Fruit fly (Drosophila melanogaster) whole organism, embryonic: ENCODE measurements around the gene CG10845.
A peak's percentile ranks its signal among the peaks of the same experiment; 100 is the strongest.

Experiments
- B-H1 ChIP-seq: fragments of 200-800 bp; sonication (Bioruptor generic); IDR thresholded peaks from 3 replicates; pipeline ENCODE4 v1.3.6; 2022; ENCODE audit warnings: missing biosample characterization, missing genetic modification characterization
- CG10209 ChIP-seq: fragments of 200-800 bp; sonication (Bioruptor generic); optimal IDR thresholded peaks from 3 replicates; lab custom pipeline; 2017; ENCODE audit warnings: missing biosample characterization, mild to moderate bottlenecking, missing genetic modification characterization, missing genetic modification reagents
- CG1024 ChIP-seq: fragments of 200-800 bp; sonication (Bioruptor generic); IDR thresholded peaks from 2 replicates; pipeline ENCODE4 v1.3.6; 2022; ENCODE audit warnings: missing biosample characterization, missing genetic modification characterization
- CG10366 ChIP-seq: fragments of 200-800 bp; sonication (Bioruptor generic); IDR thresholded peaks from 2 replicates; pipeline ENCODE4 v1.3.6; 2022; ENCODE audit warnings: missing biosample characterization, missing genetic modification characterization
- CG11456 ChIP-seq: fragments of 200-800 bp; sonication (Bioruptor generic); IDR thresholded peaks from 3 replicates; pipeline ENCODE4 v1.3.6; 2022; ENCODE audit warnings: missing biosample characterization, missing genetic modification characterization
- CG12071 ChIP-seq: fragments of 200-800 bp; sonication (Bioruptor generic); optimal IDR thresholded peaks from 3 replicates; lab custom pipeline; 2018; ENCODE audit warnings: missing biosample characterization, mild to moderate bottlenecking, missing genetic modification characterization
- CG13287 ChIP-seq: fragments of 200-800 bp; sonication (Bioruptor generic); IDR thresholded peaks from 2 replicates; pipeline ENCODE4 v1.3.6; 2022; ENCODE audit warnings: missing biosample characterization, missing genetic modification characterization; ENCODE audit not compliant: partially characterized antibody
- CG15479 ChIP-seq: fragments of 200-800 bp; sonication (Bioruptor generic); optimal IDR thresholded peaks from 3 replicates; lab custom pipeline; 2019; ENCODE audit warnings: missing biosample characterization, mild to moderate bottlenecking, missing genetic modification characterization, moderate library complexity
- CG16813 ChIP-seq: fragments of 200-800 bp; sonication (Bioruptor generic); IDR thresholded peaks from 3 replicates; pipeline ENCODE4 v1.3.6; 2022; ENCODE audit warnings: missing biosample characterization, missing genetic modification characterization; ENCODE audit not compliant: partially characterized antibody
- CG16815 ChIP-seq: fragments of 200-800 bp; sonication (Bioruptor generic); optimal IDR thresholded peaks from 3 replicates; lab custom pipeline; 2017; ENCODE audit warnings: missing biosample characterization, mild to moderate bottlenecking, missing genetic modification characterization
- CG17328 ChIP-seq: fragments of 200-800 bp; sonication (Bioruptor generic); IDR thresholded peaks from 2 replicates; pipeline ENCODE4 v1.3.6; 2022; ENCODE audit warnings: missing biosample characterization, missing genetic modification characterization
- CG4360 ChIP-seq: fragments of 200-800 bp; sonication (Bioruptor generic); IDR thresholded peaks from 2 replicates; pipeline ENCODE4 v1.3.6; 2022; ENCODE audit warnings: missing biosample characterization, missing genetic modification characterization
- CG4854 ChIP-seq: fragments of 200-800 bp; sonication (Bioruptor generic); optimal IDR thresholded peaks from 2 replicates; lab custom pipeline; 2016; ENCODE audit warnings: missing biosample characterization, missing genetic modification characterization, inconsistent platforms
- CG9727 ChIP-seq: fragments of 200-800 bp; sonication (Bioruptor generic); optimal IDR thresholded peaks from 3 replicates; lab custom pipeline; 2017; ENCODE audit warnings: missing biosample characterization, mild to moderate bottlenecking, missing genetic modification characterization
- Deaf1 ChIP-seq: fragments of 200-800 bp; optimal IDR thresholded peaks from 3 replicates; lab custom pipeline; 2019; ENCODE audit warnings: missing biosample characterization, mild to moderate bottlenecking, missing genetic modification characterization, moderate library complexity
- E2f1 ChIP-seq: fragments of 200-800 bp; sonication (Bioruptor generic); IDR thresholded peaks from 2 replicates; pipeline ENCODE4 v1.3.6; 2022; ENCODE audit warnings: missing biosample characterization, missing genetic modification characterization
- E2f2 ChIP-seq: fragments of 200-800 bp; sonication (Bioruptor generic); IDR thresholded peaks from 2 replicates; pipeline ENCODE4 v1.3.6; 2022; ENCODE audit warnings: missing biosample characterization, missing genetic modification characterization
- Fer1 ChIP-seq: fragments of 200-800 bp; sonication (Bioruptor generic); optimal IDR thresholded peaks from 2 replicates; lab custom pipeline; 2017; ENCODE audit warnings: missing biosample characterization, mild to moderate bottlenecking, missing genetic modification characterization
- H15 ChIP-seq: fragments of 200-800 bp; sonication (Bioruptor generic); IDR thresholded peaks from 3 replicates; pipeline ENCODE4 v1.3.6; 2022; ENCODE audit warnings: missing biosample characterization, missing genetic modification characterization
- Hr3 ChIP-seq: fragments of 200-800 bp; sonication (Bioruptor generic); optimal IDR thresholded peaks from 3 replicates; lab custom pipeline; 2016; ENCODE audit warnings: missing biosample characterization, missing genetic modification characterization
- Hr51 ChIP-seq, 2 experiments: fragments of 200-800 bp; sonication (Bioruptor generic); optimal IDR thresholded peaks; 2 replicates in 1 of 2; 3 replicates in 1 of 2; lab custom pipeline; 2016 to 2018; ENCODE audit warnings: missing biosample characterization in 2 of 2, missing genetic modification characterization in 2 of 2, mild to moderate bottlenecking in 1 of 2, moderate library complexity in 1 of 2
- Oaz ChIP-seq: fragments of 200-800 bp; sonication (Bioruptor generic); IDR thresholded peaks from 2 replicates; pipeline ENCODE4 v1.3.6; 2022; ENCODE audit warnings: missing biosample characterization, missing genetic modification characterization
- Pdp1 ChIP-seq, 2 experiments: fragments of 200-800 bp; sonication (Bioruptor generic); optimal IDR thresholded peaks; 3 replicates each; lab custom pipeline; 2016; ENCODE audit warnings: missing biosample characterization in 2 of 2, missing genetic modification characterization in 2 of 2, mild to moderate bottlenecking in 1 of 2, moderate library complexity in 1 of 2
- Scr ChIP-seq: fragments of 200-800 bp; sonication (Bioruptor generic); IDR thresholded peaks from 2 replicates; pipeline ENCODE4 v1.3.6; 2022; ENCODE audit warnings: missing biosample characterization, missing genetic modification characterization; ENCODE audit not compliant: partially characterized antibody
- Side ChIP-seq: fragments of 200-800 bp; sonication (Bioruptor generic); optimal IDR thresholded peaks from 2 replicates; lab custom pipeline; 2016; ENCODE audit warnings: missing biosample characterization, missing genetic modification characterization
- abd-A ChIP-seq: fragments of 200-800 bp; sonication (Bioruptor generic); optimal IDR thresholded peaks from 3 replicates; lab custom pipeline; 2019; ENCODE audit warnings: missing biosample characterization, mild to moderate bottlenecking, missing genetic modification characterization, moderate library complexity
- cg ChIP-seq: fragments of 200-800 bp; sonication (Bioruptor generic); optimal IDR thresholded peaks from 3 replicates; lab custom pipeline; 2019; ENCODE audit warnings: missing biosample characterization, mild to moderate bottlenecking, missing genetic modification characterization, moderate library complexity
- chinmo ChIP-seq: fragments of 200-800 bp; sonication (Bioruptor generic); IDR thresholded peaks from 4 replicates; pipeline ENCODE4 v1.3.6; 2022; ENCODE audit warnings: missing biosample characterization, missing genetic modification characterization; ENCODE audit not compliant: partially characterized antibody
- ewg ChIP-seq: fragments of 200-800 bp; sonication (Bioruptor generic); optimal IDR thresholded peaks from 3 replicates; lab custom pipeline; 2017; ENCODE audit warnings: mild to moderate bottlenecking, missing biosample characterization, missing genetic modification reagents, missing genetic modification characterization
- eyg ChIP-seq: fragments of 200-800 bp; sonication (Bioruptor generic); optimal IDR thresholded peaks from 3 replicates; lab custom pipeline; 2016; ENCODE audit warnings: missing biosample characterization, missing genetic modification characterization
- grau ChIP-seq: fragments of 200-800 bp; optimal IDR thresholded peaks from 3 replicates; lab custom pipeline; 2019; ENCODE audit warnings: missing biosample characterization, mild to moderate bottlenecking, missing genetic modification characterization, moderate library complexity
- gsb-n ChIP-seq: fragments of 200-800 bp; sonication (Bioruptor generic); optimal IDR thresholded peaks from 3 replicates; lab custom pipeline; 2018; ENCODE audit warnings: missing biosample characterization, mild to moderate bottlenecking, missing genetic modification characterization
- hb ChIP-seq: fragments of 200-800 bp; sonication (Bioruptor generic); IDR thresholded peaks from 3 replicates; pipeline ENCODE4 v1.3.6; 2022; ENCODE audit warnings: missing biosample characterization, missing genetic modification characterization; ENCODE audit not compliant: partially characterized antibody
- pho ChIP-seq: fragments of 200-800 bp; sonication (Bioruptor generic); optimal IDR thresholded peaks from 2 replicates; lab custom pipeline; 2016; ENCODE audit warnings: missing biosample characterization, missing genetic modification characterization
- pros ChIP-seq: fragments of 200-800 bp; sonication (Bioruptor generic); optimal IDR thresholded peaks from 3 replicates; lab custom pipeline; 2019; ENCODE audit warnings: missing biosample characterization, mild to moderate bottlenecking, missing genetic modification characterization, moderate library complexity
- ranshi ChIP-seq: fragments of 200-800 bp; sonication (Bioruptor generic); IDR thresholded peaks from 2 replicates; pipeline ENCODE4 v1.3.6; 2022; ENCODE audit warnings: missing biosample characterization, missing genetic modification characterization
- sob ChIP-seq: fragments of 200-800 bp; sonication (Bioruptor generic); IDR thresholded peaks from 2 replicates; pipeline ENCODE4 v1.3.6; 2022; ENCODE audit warnings: missing biosample characterization, missing genetic modification characterization
- tll ChIP-seq, 2 experiments: fragments of 200-800 bp in 1 of 2; fragments of >200 bp in 1 of 2; sonication (Bioruptor generic) in 1 of 2; optimal IDR thresholded peaks; 2 replicates each; lab custom pipeline; 2017 to 2019; ENCODE audit warnings: missing biosample characterization in 2 of 2, missing genetic modification characterization in 2 of 2, mild to moderate bottlenecking in 1 of 2, moderate library complexity in 1 of 2
- trem ChIP-seq: fragments of 200-800 bp; optimal IDR thresholded peaks from 3 replicates; lab custom pipeline; 2019; ENCODE audit warnings: missing biosample characterization, mild to moderate bottlenecking, missing genetic modification characterization, moderate library complexity
- zen ChIP-seq: fragments of 200-800 bp; sonication (Bioruptor generic); optimal IDR thresholded peaks from 3 replicates; lab custom pipeline; 2018; ENCODE audit warnings: missing biosample characterization, mild to moderate bottlenecking, missing genetic modification characterization, moderate library complexity
- zf30C ChIP-seq: fragments of 200-800 bp; sonication (Bioruptor generic); optimal IDR thresholded peaks from 3 replicates; lab custom pipeline; 2018; ENCODE audit warnings: missing biosample characterization, mild to moderate bottlenecking, missing genetic modification characterization

Gene CG10845

dm6 chr3R:24864719-24865400 lies 36.1 kb upstream of the CG10845 start, which contains the start of the genes Srg1 and Elal (continued):
- TF ChIP-seq eyg (GFP tag; lab: Kevin White, UChicago) (no peak), sob (GFP tag; lab: Robert Waterston, UW) (peak; percentile 56; the same call in 1 of the 2 replicates), ranshi (GFP tag; lab: Robert Waterston, UW) (0 out of 2 replicates have a peak, but pooled peaks have one; percentile 39), gsb-n (tag; lab: Kevin White, UChicago) (peak; percentile 5), E2f1 (GFP tag; lab: Robert Waterston, UW) (0 out of 2 replicates have a peak, but pooled peaks have one; percentile 17), Hr3 (no peak), CG16815 (GFP tag; lab: Kevin White, UChicago) (no peak), grau (tag; lab: Kevin White, UChicago) (peak; percentile 59), Fer1 (GFP tag; lab: Kevin White, UChicago) (no peak), Pdp1 (GFP tag; optimal IDR thresholded peaks at IDR 0.05; lab: Kevin White, UChicago) (no peak), CG13287 (GFP tag; lab: Robert Waterston, UW) (no peak), E2f2 (GFP tag; lab: Robert Waterston, UW) (peak; percentile 28; the same call in 1 of the 2 replicates)
- TF ChIP-seq, all 482 proteins: peak for 63

DNA sequence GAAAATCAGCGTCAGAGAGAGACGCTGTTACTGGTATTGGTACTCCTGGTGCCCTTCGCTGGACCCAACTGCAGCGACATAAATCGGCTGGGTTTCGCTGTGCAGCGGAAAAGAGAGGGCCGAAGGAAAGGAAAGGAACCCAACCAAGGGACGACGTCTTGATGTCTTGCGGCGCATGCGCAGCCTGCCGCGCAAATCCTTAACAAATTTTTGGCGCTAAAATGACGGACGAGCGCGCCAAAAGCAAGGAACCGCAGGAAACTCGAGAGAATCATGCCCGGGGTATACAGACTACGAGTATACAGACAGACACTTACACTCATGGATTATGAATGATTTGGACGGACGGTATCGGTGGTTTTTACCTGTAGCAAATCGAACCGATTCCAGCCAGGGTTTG lies 33.9 kb upstream of the CG10845 start:
- no peak for TF ChIP-seq zf30C
- TF ChIP-seq CG4360 = no peak
- TF ChIP-seq CG10209 (GFP tag; lab: Kevin White, UChicago) = no peak
- TF ChIP-seq CG9727 (GFP tag; lab: Kevin White, UChicago) = no peak
- peak; percentile 65 for TF ChIP-seq pros
- TF ChIP-seq CG15479 = peak; percentile 92
- peak in 1 of 2 experiments; percentile 60 for TF ChIP-seq tll (GFP tag; optimal IDR thresholded peaks at IDR 0.05; lab: Kevin White, UChicago)
- TF ChIP-seq chinmo (GFP tag; lab: Robert Waterston, UW) = no peak
- TF ChIP-seq CG4854 (GFP tag; lab: Kevin White, UChicago) = no peak
- peak; percentile 38 for TF ChIP-seq ewg (GFP tag; lab: Kevin White, UChicago)
- TF ChIP-seq trem (tag; lab: Kevin White, UChicago) = no peak
- no peak for TF ChIP-seq CG16813 (GFP tag; lab: Robert Waterston, UW)
- peak; percentile 20 for TF ChIP-seq zen
- no peak for TF ChIP-seq Hr51 (GFP tag; optimal IDR thresholded peaks at IDR 0.05; lab: Kevin White, UChicago)
- TF ChIP-seq Scr (GFP tag; lab: Robert Waterston, UW) = no peak
- no peak for TF ChIP-seq B-H1
- TF ChIP-seq CG12071 = no peak
- TF ChIP-seq Side (GFP tag; lab: Kevin White, UChicago) = no peak
- no peak for TF ChIP-seq CG11456 (GFP tag; lab: Robert Waterston, UW)
- TF ChIP-seq abd-A (tag; lab: Kevin White, UChicago) = no peak
- TF ChIP-seq Oaz (GFP tag; lab: Robert Waterston, UW) = no peak
- no peak for TF ChIP-seq hb
- TF ChIP-seq pho (GFP tag; lab: Kevin White, UChicago) = no peak
- TF ChIP-seq H15 (GFP tag; lab: Robert Waterston, UW) = 0 out of 3 replicates have a peak, but pooled peaks have one; percentile 11
- TF ChIP-seq CG17328 (GFP tag; lab: Robert Waterston, UW) = no peak
- no peak for TF ChIP-seq Deaf1 (tag; lab: Kevin White, UChicago)
- no peak for TF ChIP-seq CG10366 (GFP tag; lab: Robert Waterston, UW)
- TF ChIP-seq CG1024 (GFP tag; lab: Robert Waterston, UW) = no peak
- TF ChIP-seq cg = no peak
